Fruit fly (Drosophila melanogaster): ENCODE data around the gene CG2100.

CG2100 gene

DNA sequence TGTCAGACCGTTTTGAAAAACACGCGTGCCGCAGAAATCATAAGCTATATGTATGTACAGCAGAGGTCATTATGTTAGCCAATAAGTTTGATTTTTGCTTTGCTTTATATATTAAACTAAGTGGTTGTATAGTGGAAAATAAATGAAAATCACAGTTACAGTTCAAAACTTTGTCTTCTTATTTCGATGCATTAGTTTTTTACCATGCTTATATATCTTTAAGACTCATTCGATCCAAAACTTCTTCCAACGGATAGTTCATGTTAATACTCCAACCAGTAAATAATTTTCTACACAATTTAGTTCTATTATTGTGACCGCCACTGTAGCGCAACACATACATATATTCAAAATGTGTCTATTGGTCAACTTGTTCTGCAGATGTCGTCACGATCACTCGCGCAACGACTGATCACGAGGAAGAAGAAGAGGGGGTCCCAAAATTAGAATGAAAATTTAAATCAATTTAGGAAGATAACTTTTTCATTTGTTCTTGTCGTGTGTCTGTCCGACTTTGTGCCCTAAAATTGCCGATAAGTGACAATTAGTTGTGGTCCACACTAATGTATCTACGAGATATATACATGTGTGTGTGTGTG lies 30.6 kb downstream of the CG2100 start (continued):
- TF ChIP-seq ro (GFP tag; IDR thresholded peaks at IDR 0.05): no peak
- TF ChIP-seq maf-S (GFP tag; optimal IDR thresholded peaks at IDR 0.05): no peak
- TF ChIP-seq Bgb (GFP tag; IDR thresholded peaks at IDR 0.05; ENCODE audit: partially characterized antibody): no peak
- no peak for TF ChIP-seq chn (GFP tag; optimal IDR thresholded peaks at IDR 0.05)
- TF ChIP-seq Ssrp (tag; optimal IDR thresholded peaks at IDR 0.05): peak; percentile 63
- TF ChIP-seq Scr (GFP tag; IDR thresholded peaks at IDR 0.05; ENCODE audit: partially characterized antibody): no peak
- 0 out of 2 replicates have a peak, but pooled peaks have one; percentile 6 for TF ChIP-seq ttk (GFP tag; IDR thresholded peaks at IDR 0.05)
- no peak for TF ChIP-seq nau (GFP tag; optimal IDR thresholded peaks at IDR 0.05)
- TF ChIP-seq mirr (GFP tag; optimal IDR thresholded peaks at IDR 0.05): peak; percentile 40
- no peak for TF ChIP-seq CG4282 (GFP tag; optimal IDR thresholded peaks at IDR 0.05)
- TF ChIP-seq CG32767 (GFP tag; IDR thresholded peaks at IDR 0.05): 0 out of 2 replicates have a peak, but pooled peaks have one; percentile 42
- TF ChIP-seq CG1529 (GFP tag; optimal IDR thresholded peaks at IDR 0.05): peak; percentile 58
- TF ChIP-seq HmgZ (tag; optimal IDR thresholded peaks at IDR 0.05): peak; percentile 24
- no peak for TF ChIP-seq Blimp-1 (GFP tag; optimal IDR thresholded peaks at IDR 0.05)
- TF ChIP-seq zfh1 (GFP tag; IDR thresholded peaks at IDR 0.05): 0 out of 3 replicates have a peak, but pooled peaks have one; percentile 56
- TF ChIP-seq CG34224 (GFP tag; IDR thresholded peaks at IDR 0.05; ENCODE audit: partially characterized antibody): no peak
- peak; percentile 22; the same call in 1 of the 2 replicates for TF ChIP-seq slbo (GFP tag; IDR thresholded peaks at IDR 0.05)
- no peak for TF ChIP-seq pho (GFP tag; optimal IDR thresholded peaks at IDR 0.05)
- no peak for TF ChIP-seq TFAM (GFP tag; optimal IDR thresholded peaks at IDR 0.05)
- TF ChIP-seq CG2678 (tag; optimal IDR thresholded peaks at IDR 0.05): no peak
- TF ChIP-seq Sox102F (GFP tag; optimal IDR thresholded peaks at IDR 0.05): peak; percentile 71
- peak; percentile 76 for TF ChIP-seq CG17385 (GFP tag; optimal IDR thresholded peaks at IDR 0.05)
- TF ChIP-seq Hr39 (optimal IDR thresholded peaks at IDR 0.05): no peak
- no peak for TF ChIP-seq hbn (GFP tag; IDR thresholded peaks at IDR 0.05; ENCODE audit: partially characterized antibody)
- TF ChIP-seq CG6175 (GFP tag; IDR thresholded peaks at IDR 0.05): no peak
- no peak for TF ChIP-seq CrebB (tag; optimal IDR thresholded peaks at IDR 0.05)
- no peak for TF ChIP-seq CG33213 (GFP tag; optimal IDR thresholded peaks at IDR 0.05)
- TF ChIP-seq C15 (GFP tag; IDR thresholded peaks at IDR 0.05): no peak
- TF ChIP-seq so (GFP tag; IDR thresholded peaks at IDR 0.05): no peak; the same call in 2 of the 3 replicates
- TF ChIP-seq mam (GFP tag; optimal IDR thresholded peaks at IDR 0.05): peak; percentile 36
- TF ChIP-seq hth (optimal IDR thresholded peaks at IDR 0.05): no peak
- TF ChIP-seq ab (GFP tag; optimal IDR thresholded peaks at IDR 0.05): no peak
- no peak for TF ChIP-seq usp (GFP tag; optimal IDR thresholded peaks at IDR 0.05)
- no peak for TF ChIP-seq CG34376 (GFP tag; optimal IDR thresholded peaks at IDR 0.05)
- peak; percentile 27; the same call in 1 of the 2 replicates for TF ChIP-seq CG3847 (GFP tag; IDR thresholded peaks at IDR 0.05)
- peak; percentile 63; the same call in 1 of the 2 replicates for TF ChIP-seq CG6689 (GFP tag; IDR thresholded peaks at IDR 0.05)
- peak; percentile 58 for TF ChIP-seq NfI (GFP tag; optimal IDR thresholded peaks at IDR 0.05)
- no peak for TF ChIP-seq BEAF-32 (GFP tag; optimal IDR thresholded peaks at IDR 0.05)
- TF ChIP-seq CG12744 (GFP tag; optimal IDR thresholded peaks at IDR 0.05): no peak
- TF ChIP-seq CG2199 (GFP tag; IDR thresholded peaks at IDR 0.05): no peak
- peak; percentile 92 for TF ChIP-seq CG7987 (GFP tag; optimal IDR thresholded peaks at IDR 0.05)
- TF ChIP-seq H15 (GFP tag; IDR thresholded peaks at IDR 0.05): 0 out of 3 replicates have a peak, but pooled peaks have one; percentile 25
- TF ChIP-seq CG1233 (GFP tag; optimal IDR thresholded peaks at IDR 0.05): peak; percentile 67
- no peak for TF ChIP-seq Poxn (GFP tag; IDR thresholded peaks at IDR 0.05)
- TF ChIP-seq gro (GFP tag; optimal IDR thresholded peaks at IDR 0.05): no peak
- TF ChIP-seq Bdp1 (GFP tag; optimal IDR thresholded peaks at IDR 0.05): no peak
- TF ChIP-seq vnd (GFP tag; IDR thresholded peaks at IDR 0.05; ENCODE audit: partially characterized antibody): no peak
- TF ChIP-seq Dll (GFP tag; IDR thresholded peaks at IDR 0.05; ENCODE audit: partially characterized antibody): no peak
- TF ChIP-seq Hsf (GFP tag; optimal IDR thresholded peaks at IDR 0.05): peak; percentile 54
- no peak for TF ChIP-seq p53 (GFP tag; optimal IDR thresholded peaks at IDR 0.05)
- TF ChIP-seq yki (optimal IDR thresholded peaks at IDR 0.05): no peak

Measured in whole organism, embryonic.